Fruit fly (Drosophila melanogaster) whole organism, embryonic: ENCODE results near the gene Men.

Experiments
- Abd-B ChIP-seq: fragments of 200-800 bp; sonication (Bioruptor generic); optimal IDR thresholded peaks from 2 replicates; lab custom pipeline; 2018; ENCODE audit warnings: missing biosample characterization, mild to moderate bottlenecking, missing genetic modification characterization, moderate library complexity
- Atf3 ChIP-seq: fragments of 200-800 bp; sonication (Bioruptor generic); optimal IDR thresholded peaks from 3 replicates; lab custom pipeline; 2016; ENCODE audit warnings: missing biosample characterization, missing genetic modification characterization
- BEAF-32 ChIP-seq: fragments of 200-800 bp; sonication (Bioruptor generic); optimal IDR thresholded peaks from 3 replicates; lab custom pipeline; 2017; ENCODE audit warnings: missing biosample characterization, missing genetic modification characterization, mild to moderate bottlenecking, moderate library complexity, missing genetic modification reagents
- Bdp1 ChIP-seq: fragments of 200-800 bp; sonication (Bioruptor generic); optimal IDR thresholded peaks from 3 replicates; lab custom pipeline; 2016; ENCODE audit warnings: missing biosample characterization, missing genetic modification characterization
- CG10267 ChIP-seq: fragments of 200-800 bp; sonication (Bioruptor generic); optimal IDR thresholded peaks from 2 replicates; lab custom pipeline; 2018; ENCODE audit warnings: missing biosample characterization, mild to moderate bottlenecking, missing genetic modification characterization, moderate library complexity
- CG10321 ChIP-seq: fragments of 200-800 bp; sonication (Bioruptor generic); IDR thresholded peaks from 2 replicates; pipeline ENCODE4 v1.3.6; 2022; ENCODE audit warnings: missing biosample characterization, missing genetic modification characterization
- CG10543 ChIP-seq: fragments of 200-800 bp; sonication (Bioruptor generic); optimal IDR thresholded peaks from 3 replicates; lab custom pipeline; 2017; ENCODE audit warnings: missing biosample characterization, mild to moderate bottlenecking, missing genetic modification characterization, moderate library complexity
- CG10959 ChIP-seq: fragments of 200-800 bp; sonication (Bioruptor generic); IDR thresholded peaks from 2 replicates; pipeline ENCODE4 v1.3.6; 2022; ENCODE audit warnings: missing biosample characterization, missing genetic modification characterization
- CG11456 ChIP-seq: fragments of 200-800 bp; sonication (Bioruptor generic); IDR thresholded peaks from 3 replicates; pipeline ENCODE4 v1.3.6; 2022; ENCODE audit warnings: missing biosample characterization, missing genetic modification characterization
- CG11695 ChIP-seq: fragments of 200-800 bp; sonication (Bioruptor generic); IDR thresholded peaks from 3 replicates; pipeline ENCODE4 v1.3.6; 2022; ENCODE audit warnings: missing biosample characterization, missing genetic modification characterization
- CG12744 ChIP-seq: fragments of 200-800 bp; sonication (Bioruptor generic); optimal IDR thresholded peaks from 2 replicates; lab custom pipeline; 2016; ENCODE audit warnings: missing biosample characterization, missing genetic modification characterization
- CG12942 ChIP-seq: fragments of 200-800 bp; sonication (Bioruptor generic); optimal IDR thresholded peaks from 3 replicates; lab custom pipeline; 2016; ENCODE audit warnings: missing biosample characterization, missing genetic modification characterization
- CG13287 ChIP-seq: fragments of 200-800 bp; sonication (Bioruptor generic); IDR thresholded peaks from 2 replicates; pipeline ENCODE4 v1.3.6; 2022; ENCODE audit warnings: missing biosample characterization, missing genetic modification characterization; ENCODE audit not compliant: partially characterized antibody
- CG14014 ChIP-seq: fragments of 200-800 bp; sonication (Bioruptor generic); IDR thresholded peaks from 2 replicates; pipeline ENCODE4 v1.3.6; 2022; ENCODE audit warnings: missing biosample characterization, missing genetic modification characterization
- CG15601 ChIP-seq: fragments of 200-800 bp; sonication (Bioruptor generic); optimal IDR thresholded peaks from 3 replicates; lab custom pipeline; 2019; ENCODE audit warnings: missing biosample characterization, mild to moderate bottlenecking, missing genetic modification characterization, moderate library complexity
- CG18476 ChIP-seq: fragments of 200-800 bp; sonication (Bioruptor generic); optimal IDR thresholded peaks from 2 replicates; lab custom pipeline; 2016; ENCODE audit warnings: missing biosample characterization, mild to moderate bottlenecking, missing genetic modification characterization
- CG2116 ChIP-seq: fragments of 200-800 bp; sonication (Bioruptor generic); optimal IDR thresholded peaks from 3 replicates; lab custom pipeline; 2018; ENCODE audit warnings: missing biosample characterization, mild to moderate bottlenecking, missing genetic modification characterization
- CG34422 ChIP-seq: fragments of 200-800 bp; sonication (Bioruptor generic); IDR thresholded peaks from 3 replicates; pipeline ENCODE4 v1.3.6; 2022; ENCODE audit warnings: missing biosample characterization, missing genetic modification characterization
- CG4617 ChIP-seq: fragments of 200-800 bp; sonication (Bioruptor generic); optimal IDR thresholded peaks from 3 replicates; lab custom pipeline; 2016; ENCODE audit warnings: missing biosample characterization, missing genetic modification characterization, borderline replicate concordance
- CG5245 ChIP-seq: fragments of 200-800 bp; sonication (Bioruptor generic); optimal IDR thresholded peaks from 3 replicates; lab custom pipeline; 2016; ENCODE audit warnings: missing biosample characterization, missing genetic modification characterization
- CG7839 ChIP-seq: fragments of 200-800 bp; sonication (Bioruptor generic); optimal IDR thresholded peaks from 3 replicates; lab custom pipeline; 2018; ENCODE audit warnings: missing biosample characterization, mild to moderate bottlenecking, missing genetic modification characterization, moderate library complexity
- CG7963 ChIP-seq: fragments of 200-800 bp; sonication (Bioruptor generic); IDR thresholded peaks from 3 replicates; pipeline ENCODE4 v1.3.6; 2022; ENCODE audit warnings: missing biosample characterization, missing genetic modification characterization; ENCODE audit not compliant: partially characterized antibody
- CG8924 ChIP-seq: fragments of 200-800 bp; optimal IDR thresholded peaks from 3 replicates; lab custom pipeline; 2019; ENCODE audit warnings: missing biosample characterization, mild to moderate bottlenecking, missing genetic modification characterization, moderate library complexity
- CoRest ChIP-seq: fragments of 200-800 bp; sonication (Bioruptor generic); optimal IDR thresholded peaks from 3 replicates; lab custom pipeline; 2018; ENCODE audit warnings: missing biosample characterization, mild to moderate bottlenecking, missing genetic modification characterization, moderate library complexity
- Dek ChIP-seq: fragments of 200-800 bp; sonication (Bioruptor generic); optimal IDR thresholded peaks from 3 replicates; lab custom pipeline; 2019; ENCODE audit warnings: missing biosample characterization, mild to moderate bottlenecking, missing genetic modification characterization, moderate library complexity
- Dip2 ChIP-seq: fragments of 200-800 bp; sonication (Bioruptor generic); IDR thresholded peaks from 2 replicates; pipeline ENCODE4 v1.3.6; 2022; ENCODE audit warnings: missing biosample characterization, missing genetic modification characterization
- Dll ChIP-seq: fragments of 200-800 bp; sonication (Bioruptor generic); IDR thresholded peaks from 4 replicates; pipeline ENCODE4 v1.3.6; 2022; ENCODE audit warnings: missing biosample characterization, missing genetic modification characterization; ENCODE audit not compliant: partially characterized antibody
- H2.0 ChIP-seq: fragments of 200-800 bp; sonication (Bioruptor generic); IDR thresholded peaks from 2 replicates; pipeline ENCODE4 v1.3.6; 2022; ENCODE audit warnings: missing biosample characterization, missing genetic modification characterization
- Hr51 ChIP-seq, 2 experiments: fragments of 200-800 bp; sonication (Bioruptor generic); optimal IDR thresholded peaks; 2 replicates in 1 of 2; 3 replicates in 1 of 2; lab custom pipeline; 2016 to 2018; ENCODE audit warnings: missing biosample characterization in 2 of 2, missing genetic modification characterization in 2 of 2, mild to moderate bottlenecking in 1 of 2, moderate library complexity in 1 of 2
- NK7.1 ChIP-seq: fragments of 200-800 bp; sonication (Bioruptor generic); optimal IDR thresholded peaks from 3 replicates; lab custom pipeline; 2016; ENCODE audit warnings: missing biosample characterization, missing genetic modification characterization
- Pdp1 ChIP-seq, 2 experiments: fragments of 200-800 bp; sonication (Bioruptor generic); optimal IDR thresholded peaks; 3 replicates each; lab custom pipeline; 2016; ENCODE audit warnings: missing biosample characterization in 2 of 2, missing genetic modification characterization in 2 of 2, mild to moderate bottlenecking in 1 of 2, moderate library complexity in 1 of 2
- YL-1 ChIP-seq: fragments of 200-800 bp; sonication (Bioruptor generic); optimal IDR thresholded peaks from 3 replicates; lab custom pipeline; 2017; ENCODE audit warnings: missing biosample characterization, mild to moderate bottlenecking, missing genetic modification characterization
- cato ChIP-seq: fragments of 200-800 bp; sonication (Bioruptor generic); optimal IDR thresholded peaks from 2 replicates; lab custom pipeline; 2016; ENCODE audit warnings: missing biosample characterization, missing genetic modification characterization, borderline replicate concordance
- esg ChIP-seq: fragments of 200-800 bp; sonication (Bioruptor generic); conservative IDR thresholded peaks from 2 replicates; pipeline ENCODE4 v1.3.6; 2022; ENCODE audit warnings: missing biosample characterization, missing genetic modification characterization
- fd3F ChIP-seq: fragments of 200-800 bp; sonication (Bioruptor generic); optimal IDR thresholded peaks from 2 replicates; lab custom pipeline; 2018; ENCODE audit warnings: missing biosample characterization, mild to moderate bottlenecking, missing genetic modification characterization, moderate library complexity
- fd64A ChIP-seq: fragments of 200-800 bp; sonication (Bioruptor generic); optimal IDR thresholded peaks from 3 replicates; lab custom pipeline; 2018; ENCODE audit warnings: missing biosample characterization, mild to moderate bottlenecking, missing genetic modification characterization
- gfzf ChIP-seq: fragments of 200-800 bp; sonication (Bioruptor generic); optimal IDR thresholded peaks from 2 replicates; lab custom pipeline; 2016; ENCODE audit warnings: missing biosample characterization, mild to moderate bottlenecking, missing genetic modification characterization, moderate library complexity
- ind ChIP-seq: fragments of 200-800 bp; sonication (Bioruptor generic); optimal IDR thresholded peaks from 3 replicates; lab custom pipeline; 2016; ENCODE audit warnings: missing biosample characterization, missing genetic modification characterization
- jing ChIP-seq: fragments of 200-800 bp; sonication (Bioruptor generic); optimal IDR thresholded peaks from 2 replicates; lab custom pipeline; 2018; ENCODE audit warnings: missing biosample characterization, mild to moderate bottlenecking, missing genetic modification characterization
- nmo ChIP-seq: fragments of 200-800 bp; sonication (Bioruptor generic); optimal IDR thresholded peaks from 2 replicates; lab custom pipeline; 2018; ENCODE audit warnings: missing biosample characterization, mild to moderate bottlenecking, missing genetic modification characterization, moderate library complexity
- odd ChIP-seq: fragments of 200-800 bp; sonication (Bioruptor generic); optimal IDR thresholded peaks from 2 replicates; lab custom pipeline; 2017; ENCODE audit warnings: missing biosample characterization, mild to moderate bottlenecking, missing genetic modification characterization
- phol ChIP-seq: fragments of 200-800 bp; sonication (Bioruptor generic); optimal IDR thresholded peaks from 3 replicates; lab custom pipeline; 2018; ENCODE audit warnings: missing biosample characterization, mild to moderate bottlenecking, missing genetic modification characterization, moderate library complexity
- repo ChIP-seq: fragments of 200-800 bp; sonication (Bioruptor generic); optimal IDR thresholded peaks from 2 replicates; lab custom pipeline; 2016; ENCODE audit warnings: missing biosample characterization, missing genetic modification characterization
- slbo ChIP-seq: fragments of 200-800 bp; sonication (Bioruptor generic); IDR thresholded peaks from 2 replicates; pipeline ENCODE4 v1.3.6; 2022; ENCODE audit warnings: missing biosample characterization, missing genetic modification characterization
- stc ChIP-seq: fragments of 200-800 bp; sonication (Bioruptor generic); IDR thresholded peaks from 2 replicates; pipeline ENCODE4 v1.3.6; 2022; ENCODE audit warnings: missing biosample characterization, missing genetic modification characterization
- stwl ChIP-seq: fragments of 200-800 bp; sonication (Bioruptor generic); optimal IDR thresholded peaks from 3 replicates; lab custom pipeline; 2018; ENCODE audit warnings: missing biosample characterization, mild to moderate bottlenecking, missing genetic modification characterization, moderate library complexity
- wdn ChIP-seq: fragments of 200-800 bp; sonication (Bioruptor generic); IDR thresholded peaks from 2 replicates; pipeline ENCODE4 v1.3.6; 2022; ENCODE audit warnings: missing biosample characterization, missing genetic modification characterization
- wor ChIP-seq: fragments of 200-800 bp; sonication (Bioruptor generic); IDR thresholded peaks from 2 replicates; pipeline ENCODE4 v1.3.6; 2022; ENCODE audit warnings: missing biosample characterization, missing genetic modification characterization
- zen ChIP-seq: fragments of 200-800 bp; sonication (Bioruptor generic); optimal IDR thresholded peaks from 3 replicates; lab custom pipeline; 2018; ENCODE audit warnings: missing biosample characterization, mild to moderate bottlenecking, missing genetic modification characterization, moderate library complexity

Gene Men

DNA sequence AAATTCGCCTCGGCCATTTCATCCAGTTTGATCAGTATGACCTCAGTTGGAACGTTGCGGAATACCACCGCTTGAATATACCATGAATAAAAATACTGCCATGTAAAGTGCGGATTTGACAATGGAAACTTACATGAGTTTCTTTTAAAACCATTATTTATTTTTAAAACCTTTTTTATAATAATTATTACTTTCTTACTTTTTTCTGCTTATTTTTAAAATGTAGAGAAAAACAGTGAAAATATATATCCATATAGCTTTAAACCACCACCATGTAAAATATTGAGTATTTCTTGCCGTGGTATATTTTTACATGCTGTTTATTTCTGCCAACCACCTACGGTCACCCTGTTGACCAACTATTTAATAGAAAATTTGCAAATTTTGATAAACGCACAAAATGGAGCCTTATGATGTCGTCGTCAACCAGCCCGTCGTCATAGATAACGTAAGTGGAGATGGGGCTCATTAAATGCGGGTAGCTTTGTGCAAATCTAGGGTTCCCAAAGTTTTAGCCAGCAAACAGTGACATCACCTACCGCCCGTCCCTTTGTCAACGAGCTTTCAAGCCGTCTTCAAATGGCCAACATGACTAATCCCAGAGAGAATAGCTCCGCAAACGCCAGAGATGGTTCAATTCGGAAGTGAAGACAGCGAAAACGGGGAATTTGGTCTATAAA lies 30.7 kb downstream of the Men start, which contains the start of gene Arp1 (continued):
- no peak for TF ChIP-seq cato
- no peak for TF ChIP-seq CG11456 (GFP tag; lab: Robert Waterston, UW)
- peak in 1 of 2 experiments; percentile 41 for TF ChIP-seq Pdp1 (GFP tag; optimal IDR thresholded peaks at IDR 0.05; lab: Kevin White, UChicago)
- no peak for TF ChIP-seq CG34422 (GFP tag; lab: Robert Waterston, UW)
- peak; percentile 44 for TF ChIP-seq phol
- TF ChIP-seq stwl (tag; lab: Kevin White, UChicago): no peak
- TF ChIP-seq Bdp1 (GFP tag; lab: Kevin White, UChicago): no peak
- peak; percentile 7 for TF ChIP-seq CG2116 (GFP tag; lab: Kevin White, UChicago)
- TF ChIP-seq CoRest (tag; lab: Kevin White, UChicago): peak; percentile 14
- no peak for TF ChIP-seq wdn
- no peak for TF ChIP-seq CG12942
- peak; percentile 37 for TF ChIP-seq CG10267 (tag; lab: Kevin White, UChicago)
- TF ChIP-seq CG10543 (GFP tag; lab: Kevin White, UChicago): no peak
- peak; percentile 33 for TF ChIP-seq Dek (tag; lab: Kevin White, UChicago)
- TF ChIP-seq Atf3 (GFP tag; lab: Kevin White, UChicago): peak; percentile 50
- TF ChIP-seq odd (GFP tag; lab: Kevin White, UChicago): no peak
- TF ChIP-seq fd3F (GFP tag; lab: Kevin White, UChicago): no peak
- TF ChIP-seq Abd-B (GFP tag; lab: Kevin White, UChicago): peak; percentile 34
- TF ChIP-seq esg (GFP tag; lab: Robert Waterston, UW): no peak
- peak; percentile 83 for TF ChIP-seq CG4617 (GFP tag; lab: Kevin White, UChicago)
- no peak for TF ChIP-seq H2.0 (GFP tag; lab: Robert Waterston, UW)
- TF ChIP-seq BEAF-32 (GFP tag; lab: Kevin White, UChicago): peak; percentile 35
- peak; percentile 57 for TF ChIP-seq YL-1 (GFP tag; lab: Kevin White, UChicago)
- TF ChIP-seq zen (tag; lab: Kevin White, UChicago): no peak
- no peak for TF ChIP-seq CG10959 (GFP tag; lab: Robert Waterston, UW)
- TF ChIP-seq Hr51 (GFP tag; optimal IDR thresholded peaks at IDR 0.05; lab: Kevin White, UChicago): no peak
- TF ChIP-seq fd64A (GFP tag; lab: Kevin White, UChicago): no peak
- TF ChIP-seq NK7.1 (GFP tag; lab: Kevin White, UChicago): no peak
- TF ChIP-seq stc (GFP tag; lab: Robert Waterston, UW): no peak
- no peak for TF ChIP-seq CG8924 (tag; lab: Kevin White, UChicago)
- no peak for TF ChIP-seq CG5245 (GFP tag; lab: Kevin White, UChicago)
- TF ChIP-seq CG10321: no peak
- TF ChIP-seq Dip2: no peak
- TF ChIP-seq CG11695 (GFP tag; lab: Robert Waterston, UW): no peak
- TF ChIP-seq repo (GFP tag; lab: Kevin White, UChicago): no peak
- TF ChIP-seq jing (GFP tag; lab: Kevin White, UChicago): no peak
- TF ChIP-seq wor: no peak
- no peak for TF ChIP-seq CG12744 (GFP tag; lab: Kevin White, UChicago)
- TF ChIP-seq slbo (GFP tag; lab: Robert Waterston, UW): no peak
- TF ChIP-seq CG18476: no peak
- TF ChIP-seq gfzf (GFP tag; lab: Kevin White, UChicago): peak; percentile 82
- TF ChIP-seq CG13287 (GFP tag; lab: Robert Waterston, UW): peak; percentile 23; the same call in 1 of the 2 replicates
- no peak for TF ChIP-seq Dll
- no peak for TF ChIP-seq ind (GFP tag; lab: Kevin White, UChicago)
- no peak for TF ChIP-seq CG7839 (tag; lab: Kevin White, UChicago)
- TF ChIP-seq nmo (GFP tag; lab: Kevin White, UChicago): peak; percentile 39
- no peak for TF ChIP-seq CG7963
- no peak for TF ChIP-seq CG14014 (GFP tag; lab: Robert Waterston, UW)
- peak; percentile 59 for TF ChIP-seq CG15601 (tag; lab: Kevin White, UChicago)
